Fruit fly (Drosophila melanogaster): ENCODE results near the gene Sgt1.
A peak's percentile ranks its signal among the peaks of the same experiment; 100 is the strongest.

The Sgt1 gene

dm6 chr3R:8279970-8280369, 25.1 kb downstream of the Sgt1 start:
- TF ChIP-seq Hnf4 (GFP tag; optimal IDR thresholded peaks at IDR 0.05) (no peak), pan (optimal IDR thresholded peaks at IDR 0.05) (no peak), tai (GFP tag; optimal IDR thresholded peaks at IDR 0.05) (no peak), lola (GFP tag; optimal IDR thresholded peaks at IDR 0.05) (no peak), dmrt93B (GFP tag; optimal IDR thresholded peaks at IDR 0.05) (no peak), N (GFP tag; optimal IDR thresholded peaks at IDR 0.05) (no peak), br (GFP tag; optimal IDR thresholded peaks at IDR 0.05) (no peak), Hr78 (GFP tag; optimal IDR thresholded peaks at IDR 0.05) (no peak), Dfd (GFP tag; optimal IDR thresholded peaks at IDR 0.05) (no peak), OdsH (GFP tag; optimal IDR thresholded peaks at IDR 0.05) (no peak), h (GFP tag; optimal IDR thresholded peaks at IDR 0.05) (no peak), sv (GFP tag; optimal IDR thresholded peaks at IDR 0.05) (no peak), foxo (GFP tag; optimal IDR thresholded peaks at IDR 0.05) (peak in 1 of 2 experiments; percentile 22), Jra (GFP tag; optimal IDR thresholded peaks at IDR 0.05) (no peak), Dif (GFP tag; optimal IDR thresholded peaks at IDR 0.05; ENCODE audit: partially characterized antibody) (peak; percentile 20), Sp1 (GFP tag; optimal IDR thresholded peaks at IDR 0.05) (peak; percentile 19), CrebA (GFP tag; optimal IDR thresholded peaks at IDR 0.05; ENCODE audit: borderline replicate concordance) (no peak), jim (GFP tag; optimal IDR thresholded peaks at IDR 0.05) (no peak), ey (GFP tag; optimal IDR thresholded peaks at IDR 0.05) (no peak), dsf (GFP tag; optimal IDR thresholded peaks at IDR 0.05; ENCODE audit: borderline replicate concordance) (no peak), Mio (GFP tag; optimal IDR thresholded peaks at IDR 0.05) (no peak), psq (GFP tag; optimal IDR thresholded peaks at IDR 0.05) (no peak), Myc (optimal IDR thresholded peaks at IDR 0.05) (no peak), HLH106 (tag; optimal IDR thresholded peaks at IDR 0.05) (peak; percentile 43), CG32264 (GFP tag; optimal IDR thresholded peaks at IDR 0.05) (no peak), GATAd (GFP tag; optimal IDR thresholded peaks at IDR 0.05) (no peak), Abd-B (GFP tag; optimal IDR thresholded peaks at IDR 0.05) (no peak), CG9705 (GFP tag; optimal IDR thresholded peaks at IDR 0.05) (no peak), woc (GFP tag; optimal IDR thresholded peaks at IDR 0.05) (no peak), Rel (GFP tag; optimal IDR thresholded peaks at IDR 0.05) (no peak), Rel (tag; optimal IDR thresholded peaks at IDR 0.05) (peak; percentile 38), dl (GFP tag; optimal IDR thresholded peaks at IDR 0.05; ENCODE audit: insufficient read depth in 1 of 2, partially characterized antibody in 2 of 2) (no peak)

- TF ChIP-seq pan (optimal IDR thresholded peaks at IDR 0.05) (no peak), Vsx2 (GFP tag; optimal IDR thresholded peaks at IDR 0.05; ENCODE audit: partially characterized antibody) (peak; percentile 60), CG9705 (GFP tag; optimal IDR thresholded peaks at IDR 0.05) (no peak)
Measured at dm6 chr3R:8277494-8278293, 27.4 kb downstream of the Sgt1 start, which contains the start of gene ato. ato (plus strand) TSS chr3R:8278052.

dm6 chr3R:8275031-8275430, 30.0 kb downstream of the Sgt1 start:
- TF ChIP-seq Hr78 (GFP tag; optimal IDR thresholded peaks at IDR 0.05) (no peak), dmrt93B (GFP tag; optimal IDR thresholded peaks at IDR 0.05) (no peak), sv (GFP tag; optimal IDR thresholded peaks at IDR 0.05) (no peak), ey (GFP tag; optimal IDR thresholded peaks at IDR 0.05) (no peak), Jra (GFP tag; optimal IDR thresholded peaks at IDR 0.05) (no peak), woc (GFP tag; optimal IDR thresholded peaks at IDR 0.05) (no peak), GATAd (GFP tag; optimal IDR thresholded peaks at IDR 0.05) (no peak), sage (GFP tag; optimal IDR thresholded peaks at IDR 0.05) (no peak), lola (GFP tag; optimal IDR thresholded peaks at IDR 0.05) (no peak), Sp1 (GFP tag; optimal IDR thresholded peaks at IDR 0.05) (no peak), Hr83 (GFP tag; optimal IDR thresholded peaks at IDR 0.05; ENCODE audit: poor library complexity, severe bottlenecking) (no peak), h (GFP tag; optimal IDR thresholded peaks at IDR 0.05) (no peak), CG9705 (GFP tag; optimal IDR thresholded peaks at IDR 0.05) (no peak), Dif (GFP tag; optimal IDR thresholded peaks at IDR 0.05; ENCODE audit: partially characterized antibody) (no peak), HLH106 (tag; optimal IDR thresholded peaks at IDR 0.05) (no peak), dl (GFP tag; optimal IDR thresholded peaks at IDR 0.05; ENCODE audit: insufficient read depth in 1 of 2, partially characterized antibody in 2 of 2) (no peak)

Data from whole organism, wandering third instar larva.